Worm (Caenorhabditis elegans): Measurements from ENCODE around the gene otpl-3.

Gene otpl-3

DNA sequence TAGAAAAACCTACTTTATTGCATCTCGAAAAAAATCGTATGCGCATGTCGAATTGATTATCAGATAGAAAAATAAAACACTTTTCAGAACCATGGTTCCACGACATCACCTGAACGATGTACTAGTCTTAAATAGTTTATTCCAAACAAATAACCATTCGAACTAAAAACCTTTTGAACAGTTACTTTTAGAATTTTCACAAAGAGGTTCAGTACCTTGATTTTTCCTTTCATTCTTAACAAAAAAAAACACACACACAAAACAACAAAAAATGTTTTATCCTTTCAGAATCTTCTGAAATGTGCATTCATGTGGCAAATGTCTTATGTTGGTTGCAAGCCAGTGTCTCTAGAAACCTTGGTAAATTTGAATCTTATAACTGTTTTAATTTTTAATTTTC is 49.8 kb downstream of the otpl-3 start, which contains the start of gene F41C6.4:
Gene F41C6.4 (minus strand): TSS at position 101 of the 400 bp plus-strand sequence.
- no peak for TF ChIP-seq mls-2 (tag; optimal IDR thresholded peaks at IDR 0.05)
- no peak for TF ChIP-seq zip-8 (tag; optimal IDR thresholded peaks at IDR 0.05)
- TF ChIP-seq ceh-39 (tag; optimal IDR thresholded peaks at IDR 0.05) = no peak
- TF ChIP-seq snpc-4 (tag; optimal IDR thresholded peaks at IDR 0.05) = no peak
- no peak for TF ChIP-seq ceh-43 (GFP tag; optimal IDR thresholded peaks at IDR 0.05)
- no peak for TF ChIP-seq blmp-1 (tag; optimal IDR thresholded peaks at IDR 0.05)
- TF ChIP-seq nhr-237 (tag; optimal IDR thresholded peaks at IDR 0.05) = no peak
- TF ChIP-seq ztf-11 (tag; optimal IDR thresholded peaks at IDR 0.05) = no peak
- no peak for TF ChIP-seq hlh-1 (tag; optimal IDR thresholded peaks at IDR 0.05)
- TF ChIP-seq sptf-1 (tag; optimal IDR thresholded peaks at IDR 0.05) = no peak
- no peak for TF ChIP-seq nhr-28 (tag; optimal IDR thresholded peaks at IDR 0.05)
- TF ChIP-seq nhr-12 (tag; optimal IDR thresholded peaks at IDR 0.05) = no peak
- no peak for TF ChIP-seq bed-3 (GFP tag; optimal IDR thresholded peaks at IDR 0.05)
- no peak for TF ChIP-seq cnd-1 (tag; optimal IDR thresholded peaks at IDR 0.05)
- TF ChIP-seq ceh-83 (GFP tag; optimal IDR thresholded peaks at IDR 0.05) = no peak
- no peak for TF ChIP-seq tbx-8 (GFP tag; optimal IDR thresholded peaks at IDR 0.05)
